Worm (Caenorhabditis elegans): ENCODE measurements around the gene C49C3.4.

C49C3.4 gene

DNA sequence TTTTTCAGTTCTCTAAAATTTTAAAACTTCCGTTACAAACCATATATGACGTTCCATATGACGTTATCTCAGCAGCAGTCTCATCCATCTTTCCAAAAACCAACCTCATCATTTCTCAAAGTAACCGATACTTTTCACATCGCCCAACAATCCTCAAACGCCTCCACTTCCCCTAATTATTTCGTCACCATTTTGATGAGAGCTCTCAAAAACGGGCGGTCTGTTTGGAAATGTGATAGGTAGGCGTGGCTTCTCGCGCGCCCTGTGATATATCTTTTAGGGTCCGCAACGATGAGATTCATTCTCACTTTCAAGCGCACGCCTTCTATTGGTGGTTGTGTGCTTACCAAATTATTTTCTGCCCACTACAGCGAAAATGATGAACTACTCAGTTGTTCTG lies 47.7 kb downstream of the C49C3.4 start, which contains the start of gene trh-1:
TSS of gene trh-1 (plus strand) at position 301 of the 400 bp plus-strand sequence.
- TF ChIP-seq cog-1 (tag; optimal IDR thresholded peaks at IDR 0.05) (no peak), klf-2 (GFP tag; conservative IDR thresholded peaks at IDR 0.05) (no peak), ztf-23 (GFP tag; IDR thresholded peaks at IDR 0.05) (no peak), med-1 (GFP tag; optimal IDR thresholded peaks at IDR 0.05; ENCODE audit: insufficient read depth) (no peak), T22C8.4 (GFP tag; IDR thresholded peaks at IDR 0.05) (no peak), ztf-29 (GFP tag; IDR thresholded peaks at IDR 0.05) (no peak), ref-1 (GFP tag; conservative IDR thresholded peaks at IDR 0.05) (no peak), flt-1 (GFP tag; IDR thresholded peaks at IDR 0.05) (no peak), tab-1 (GFP tag; IDR thresholded peaks at IDR 0.05) (no peak)

DNA sequence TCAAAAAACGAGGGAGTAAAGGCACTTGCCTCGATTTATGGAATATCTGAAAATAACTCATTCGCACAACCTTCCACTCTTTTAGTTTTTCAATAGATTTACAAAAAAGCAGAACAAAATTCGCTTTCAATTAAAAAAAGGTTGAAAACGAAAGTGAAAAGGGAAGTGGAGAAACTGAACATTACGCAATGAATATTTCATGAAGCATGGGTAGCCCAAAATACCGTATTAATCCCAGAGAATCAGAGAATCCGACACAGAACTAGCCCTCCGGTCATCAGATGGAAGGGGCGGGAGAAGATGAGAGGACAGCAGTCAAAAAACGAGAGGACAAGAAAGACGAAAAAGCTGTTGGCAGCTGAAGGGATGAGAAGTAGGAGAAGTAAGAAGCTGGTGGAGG lies 50.9 kb downstream of the C49C3.4 start, which contains the start of gene C30H6.5:
TSS of gene C30H6.5 (plus strand) at position 301 of the 400 bp plus-strand sequence.
- no peak for TF ChIP-seq ztf-29 (GFP tag; IDR thresholded peaks at IDR 0.05)
- TF ChIP-seq T22C8.4 (GFP tag; IDR thresholded peaks at IDR 0.05), result no peak
- no peak for TF ChIP-seq ref-1 (GFP tag; conservative IDR thresholded peaks at IDR 0.05)
- no peak for TF ChIP-seq tab-1 (GFP tag; IDR thresholded peaks at IDR 0.05)
- no peak for TF ChIP-seq ztf-23 (GFP tag; IDR thresholded peaks at IDR 0.05)
- TF ChIP-seq klf-2 (GFP tag; conservative IDR thresholded peaks at IDR 0.05), result no peak
- TF ChIP-seq flt-1 (GFP tag; IDR thresholded peaks at IDR 0.05), result no peak
- no peak for TF ChIP-seq med-1 (GFP tag; optimal IDR thresholded peaks at IDR 0.05; ENCODE audit: insufficient read depth)
- TF ChIP-seq cog-1 (tag; optimal IDR thresholded peaks at IDR 0.05), result no peak

DNA sequence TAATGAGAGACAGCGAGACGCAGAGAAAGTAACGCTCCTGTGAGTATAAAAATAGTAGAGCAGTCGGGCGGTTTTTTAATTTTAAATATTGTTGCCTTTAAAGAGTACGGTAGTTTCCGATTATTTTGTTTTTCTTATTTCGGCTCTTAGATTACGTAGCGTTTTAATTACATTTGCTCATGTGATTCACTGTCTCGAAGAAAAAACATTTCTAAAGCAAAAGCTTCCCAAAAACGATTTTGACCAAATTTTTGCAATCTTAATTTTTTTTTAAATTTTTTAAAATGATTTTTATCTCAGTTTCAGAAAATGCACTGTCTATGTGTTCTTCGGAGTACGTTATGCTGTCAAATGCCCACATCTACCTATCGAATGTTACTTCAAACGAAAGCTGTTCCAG lies 55.5 kb downstream of the C49C3.4 start, which contains the start of gene haf-1:
TSS of gene haf-1 (plus strand) at position 301 of the 400 bp plus-strand sequence.
- TF ChIP-seq med-1 (GFP tag; optimal IDR thresholded peaks at IDR 0.05; ENCODE audit: insufficient read depth) (no peak), ref-1 (GFP tag; conservative IDR thresholded peaks at IDR 0.05) (no peak), tab-1 (GFP tag; IDR thresholded peaks at IDR 0.05) (no peak), T22C8.4 (GFP tag; IDR thresholded peaks at IDR 0.05) (no peak), ztf-29 (GFP tag; IDR thresholded peaks at IDR 0.05) (no peak), flt-1 (GFP tag; IDR thresholded peaks at IDR 0.05) (no peak), ztf-23 (GFP tag; IDR thresholded peaks at IDR 0.05) (no peak), cog-1 (tag; optimal IDR thresholded peaks at IDR 0.05) (no peak), klf-2 (GFP tag; conservative IDR thresholded peaks at IDR 0.05) (no peak)
